Worm (Caenorhabditis elegans): ENCODE data around the gene bcmo-1.

DNA sequence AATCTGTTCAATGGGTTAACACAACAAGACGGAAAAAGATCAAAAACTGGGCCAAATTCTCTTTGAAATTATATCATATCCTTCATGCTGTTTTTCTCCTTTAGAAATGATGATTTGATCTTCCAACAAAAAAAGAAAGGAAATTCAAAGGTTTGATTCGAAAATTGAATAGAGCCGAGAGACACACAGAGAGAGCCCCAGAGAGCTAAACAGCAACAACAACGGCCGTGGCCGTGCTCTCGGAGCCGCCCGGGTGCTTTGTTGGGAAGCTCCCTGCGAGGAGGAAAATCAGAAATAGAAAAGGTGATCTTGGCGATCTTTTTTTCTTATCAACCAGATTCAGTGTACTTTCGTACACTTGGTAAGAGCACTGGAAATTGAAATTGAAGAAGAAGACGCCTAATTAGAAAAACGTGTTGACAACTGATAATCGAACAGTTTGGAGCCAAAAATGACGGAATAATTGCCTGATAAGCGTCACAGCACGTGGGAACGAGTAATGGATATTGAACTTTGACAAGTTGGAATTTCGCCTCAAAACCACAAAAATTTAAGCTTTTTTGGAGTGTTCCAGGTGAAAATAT lies 33.2 kb upstream of the bcmo-1 start:
- no peak for TF ChIP-seq unc-39 (tag; optimal IDR thresholded peaks at IDR 0.05)
- TF ChIP-seq ceh-9 (tag; optimal IDR thresholded peaks at IDR 0.05): no peak
- TF ChIP-seq ceh-28 (tag; optimal IDR thresholded peaks at IDR 0.05): no peak
- no peak for TF ChIP-seq aly-2 (tag; optimal IDR thresholded peaks at IDR 0.05)
- no peak for TF ChIP-seq snpc-4 (tag; optimal IDR thresholded peaks at IDR 0.05)
- TF ChIP-seq nhr-76 (tag; optimal IDR thresholded peaks at IDR 0.05): no peak
- no peak for TF ChIP-seq egl-27 (tag; optimal IDR thresholded peaks at IDR 0.05)
- no peak for TF ChIP-seq R02D3.7 (tag; optimal IDR thresholded peaks at IDR 0.05)
- TF ChIP-seq ztf-11 (tag; optimal IDR thresholded peaks at IDR 0.05): no peak

Measured in whole organism, L3 larva.